Fruit fly (Drosophila melanogaster) Kc167 (cell line): ENCODE measurements around the gene CG46399.

Source experiments
- Sin3A ChIP-seq: fragments of >200 bp; optimal IDR thresholded peaks from 2 replicates; lab custom pipeline; 2018; ENCODE audit warnings: missing external identifiers
- insv ChIP-seq: fragments of >200 bp; optimal IDR thresholded peaks from 3 replicates; lab custom pipeline; 2018; ENCODE audit warnings: missing external identifiers
- psq ChIP-seq: fragments of >200 bp; optimal IDR thresholded peaks from 2 replicates; lab custom pipeline; 2017; ENCODE audit warnings: missing external identifiers
- ttk ChIP-seq: sonication (Bioruptor generic); optimal IDR thresholded peaks from 2 replicates; lab custom pipeline; 2017; ENCODE audit warnings: missing external identifiers

DNA sequence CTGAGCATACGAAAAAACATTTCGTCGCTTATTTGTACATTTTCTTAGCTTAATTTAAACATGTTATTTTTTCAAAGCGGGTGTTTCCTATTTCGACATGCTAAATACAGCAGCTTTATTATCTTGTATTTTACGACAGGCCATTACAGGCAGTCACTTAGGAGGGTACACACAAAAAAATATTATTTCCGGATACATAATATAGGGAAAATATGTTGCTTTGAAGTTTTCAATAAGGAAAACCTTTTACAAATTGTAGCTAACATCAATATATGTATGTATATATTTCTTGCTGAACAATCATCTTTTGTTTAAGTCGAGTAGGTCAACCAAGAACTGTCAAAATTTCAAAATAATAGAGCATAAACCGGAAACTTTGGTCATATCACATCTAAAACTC lies at the start of gene CG46399:
- TF ChIP-seq psq = no peak
- no peak for TF ChIP-seq ttk (lab: Kevin White, UChicago)
- no peak for TF ChIP-seq Sin3A (lab: Kevin White, UChicago)
- TF ChIP-seq insv (lab: Kevin White, UChicago) = no peak
